Worm (Caenorhabditis elegans): Measurements from ENCODE around the gene amt-2.

The amt-2 gene

DNA sequence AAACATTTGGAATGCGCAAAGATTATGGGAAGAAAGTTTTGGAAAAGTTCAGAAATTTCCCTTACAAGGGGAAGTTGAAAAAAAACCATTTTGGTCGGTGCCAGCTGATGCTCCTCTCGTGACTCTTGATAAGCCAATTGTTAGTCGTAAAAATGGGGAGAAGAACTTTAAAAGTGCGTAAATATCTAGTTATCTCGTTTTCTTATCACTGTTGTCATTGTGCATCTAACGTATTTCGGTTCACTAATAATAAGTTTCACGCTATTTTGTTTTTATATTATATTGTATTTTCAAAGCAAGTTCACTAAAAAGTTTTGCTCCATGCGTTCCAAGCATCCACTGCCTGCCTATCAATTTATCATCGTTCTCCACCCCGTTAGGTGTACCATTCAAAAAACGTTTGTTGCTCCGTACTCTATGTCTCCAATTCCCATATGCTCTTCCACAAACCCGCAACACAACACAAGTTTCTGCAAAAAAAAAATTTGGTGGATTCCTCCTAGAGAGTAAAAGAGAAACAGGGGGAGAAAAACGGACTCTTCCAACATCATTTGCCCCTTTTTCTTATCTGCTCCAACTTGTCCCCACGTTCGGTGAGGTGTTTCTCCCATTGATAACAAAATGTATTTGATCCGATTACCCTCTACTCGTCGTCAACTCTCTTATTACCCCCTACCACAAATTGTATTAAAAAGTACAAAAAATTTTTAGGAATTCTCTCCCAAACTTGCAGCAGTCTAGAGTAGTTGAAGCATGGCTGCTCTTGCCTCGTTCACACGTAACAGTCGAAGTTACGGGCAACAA, 33.6 kb upstream of the amt-2 start, which contains the start of gene mbk-2 (continued):
- no peak for TF ChIP-seq daf-16 (GFP tag; optimal IDR thresholded peaks at IDR 0.05)
- TF ChIP-seq daf-16 (tag; optimal IDR thresholded peaks at IDR 0.05): peak; percentile 76
- no peak for TF ChIP-seq Y5F2A.4 (GFP tag; optimal IDR thresholded peaks at IDR 0.05)
- TF ChIP-seq mxl-2 (GFP tag; conservative IDR thresholded peaks at IDR 0.05): no peak
- TF ChIP-seq T26A8.4 (GFP tag; IDR thresholded peaks at IDR 0.05): no peak
- peak; percentile 38 for TF ChIP-seq pqm-1 (tag; optimal IDR thresholded peaks at IDR 0.05)
- TF ChIP-seq fkh-10 (GFP tag; optimal IDR thresholded peaks at IDR 0.05): no peak
- TF ChIP-seq egl-27 (tag; optimal IDR thresholded peaks at IDR 0.05): no peak
- TF ChIP-seq snpc-4 (tag; optimal IDR thresholded peaks at IDR 0.05): no peak
- no peak for TF ChIP-seq mxl-3 (GFP tag; optimal IDR thresholded peaks at IDR 0.05)
- no peak for TF ChIP-seq dmd-9 (GFP tag; IDR thresholded peaks at IDR 0.05)

DNA sequence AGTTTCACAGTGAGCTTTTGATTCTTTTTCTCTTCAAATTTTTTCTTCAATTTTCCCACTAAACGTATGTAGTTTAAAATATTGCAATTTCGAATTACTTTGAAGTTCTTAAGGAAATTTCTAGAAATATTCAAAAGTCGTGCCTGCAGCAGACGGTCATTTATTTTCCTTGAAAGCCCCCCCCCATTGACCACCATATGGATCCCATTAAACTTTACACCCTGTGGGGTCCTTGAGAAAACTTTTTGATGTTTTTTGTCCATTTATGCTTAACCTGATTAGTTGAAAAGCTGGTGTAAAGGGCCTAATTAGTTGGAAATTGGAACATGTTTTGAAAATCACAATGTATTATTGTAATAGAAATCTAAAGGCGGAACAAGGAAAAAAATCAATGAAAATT, 32.7 kb upstream of the amt-2 start:
- TF ChIP-seq lin-15B (tag; optimal IDR thresholded peaks at IDR 0.05) (no peak), F26F4.8 (GFP tag; conservative IDR thresholded peaks at IDR 0.05) (no peak), ceh-32 (tag; optimal IDR thresholded peaks at IDR 0.05; ENCODE audit: poor library complexity) (no peak), nhr-111 (GFP tag; optimal IDR thresholded peaks at IDR 0.05) (no peak), R02D3.7 (tag; optimal IDR thresholded peaks at IDR 0.05) (no peak), ces-1 (GFP tag; optimal IDR thresholded peaks at IDR 0.05) (no peak), unc-62 (GFP tag; optimal IDR thresholded peaks at IDR 0.05 in 1 of 2) (no peak), unc-62 (tag; optimal IDR thresholded peaks at IDR 0.05) (no peak), nhr-41 (GFP tag; IDR thresholded peaks at IDR 0.05) (no peak), dve-1 (tag; optimal IDR thresholded peaks at IDR 0.05; ENCODE audit: insufficient read depth) (no peak), nhr-102 (tag; optimal IDR thresholded peaks at IDR 0.05) (no peak), spr-3 (GFP tag; optimal IDR thresholded peaks at IDR 0.05) (no peak), madf-5 (GFP tag; IDR thresholded peaks at IDR 0.05) (no peak), pqm-1 (tag; optimal IDR thresholded peaks at IDR 0.05) (no peak), mdl-1 (tag; optimal IDR thresholded peaks at IDR 0.05) (no peak), tra-1 (GFP tag; IDR thresholded peaks at IDR 0.05) (no peak), jun-1 (tag; optimal IDR thresholded peaks at IDR 0.05) (no peak), ZK546.5 (tag; optimal IDR thresholded peaks at IDR 0.05) (no peak), zfp-2 (tag; optimal IDR thresholded peaks at IDR 0.05) (no peak), ztf-11 (tag; optimal IDR thresholded peaks at IDR 0.05) (no peak), set-16 (GFP tag; IDR thresholded peaks at IDR 0.05) (no peak)

DNA sequence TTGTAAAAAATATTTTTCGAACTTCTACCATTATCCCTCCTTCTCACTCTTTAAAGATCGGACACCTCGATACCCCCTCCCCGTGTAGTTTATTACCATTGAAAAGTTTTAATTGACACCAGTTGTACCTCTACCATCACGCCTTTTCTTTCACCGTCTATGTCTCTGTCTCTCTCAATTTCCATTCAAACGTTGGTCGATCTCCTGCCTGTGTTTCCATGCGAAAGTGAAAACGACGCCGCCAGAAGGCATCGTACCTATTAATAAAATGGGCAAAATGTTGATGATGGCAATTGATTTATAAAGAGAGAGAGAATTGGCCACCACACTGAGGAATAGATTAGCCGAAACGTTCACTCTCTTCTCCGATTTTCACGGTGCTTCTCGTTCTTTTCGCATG, 29.0 kb upstream of the amt-2 start:
- TF ChIP-seq ceh-82 (tag; optimal IDR thresholded peaks at IDR 0.05): no peak
- TF ChIP-seq zfp-3 (GFP tag; conservative IDR thresholded peaks at IDR 0.05): no peak
- no peak for TF ChIP-seq daf-12 (tag; optimal IDR thresholded peaks at IDR 0.05)
- no peak for TF ChIP-seq pha-4 (GFP tag; IDR thresholded peaks at IDR 0.05)
- no peak for TF ChIP-seq pha-4 (tag; optimal IDR thresholded peaks at IDR 0.05)
- peak; percentile 56 for TF ChIP-seq hlh-30 (tag; optimal IDR thresholded peaks at IDR 0.05; ENCODE audit: insufficient read depth)
- TF ChIP-seq ama-1 (optimal IDR thresholded peaks at IDR 0.05): no peak
- TF ChIP-seq dpl-1 (GFP tag; optimal IDR thresholded peaks at IDR 0.05): no peak
- no peak for TF ChIP-seq dmd-8 (GFP tag; IDR thresholded peaks at IDR 0.05)
- TF ChIP-seq nhr-237 (tag; optimal IDR thresholded peaks at IDR 0.05): no peak
- no peak for TF ChIP-seq T20F7.1 (GFP tag; optimal IDR thresholded peaks at IDR 0.05)
- TF ChIP-seq lir-3 (tag; optimal IDR thresholded peaks at IDR 0.05): no peak
- TF ChIP-seq F10B5.3 (tag; optimal IDR thresholded peaks at IDR 0.05): no peak
- TF ChIP-seq nhr-28 (tag; optimal IDR thresholded peaks at IDR 0.05): peak; percentile 35
- peak; percentile 20 for TF ChIP-seq mes-2 (tag; optimal IDR thresholded peaks at IDR 0.05; ENCODE audit: poor library complexity, severe bottlenecking)
- no peak for TF ChIP-seq ZK546.5 (tag; optimal IDR thresholded peaks at IDR 0.05)
- TF ChIP-seq snpc-1.2 (GFP tag; IDR thresholded peaks at IDR 0.05): no peak
- TF ChIP-seq dmd-9 (GFP tag; IDR thresholded peaks at IDR 0.05): no peak
- no peak for TF ChIP-seq lin-1 (GFP tag; IDR thresholded peaks at IDR 0.05)
- TF ChIP-seq unc-39 (tag; optimal IDR thresholded peaks at IDR 0.05): no peak
- TF ChIP-seq aha-1 (tag): peak; percentile 36
- TF ChIP-seq nhr-6 (tag; optimal IDR thresholded peaks at IDR 0.05): no peak

Data from whole organism, L4 larva.